Fruit fly (Drosophila melanogaster) Kc167 (cell line): ENCODE data around the gene CG43673.

Experiments
- Myc ChIP-seq: fragments of >200 bp; optimal IDR thresholded peaks from 2 replicates; lab custom pipeline; 2017; ENCODE audit warnings: missing external identifiers
- psq ChIP-seq: fragments of >200 bp; optimal IDR thresholded peaks from 2 replicates; lab custom pipeline; 2017; ENCODE audit warnings: missing external identifiers

DNA sequence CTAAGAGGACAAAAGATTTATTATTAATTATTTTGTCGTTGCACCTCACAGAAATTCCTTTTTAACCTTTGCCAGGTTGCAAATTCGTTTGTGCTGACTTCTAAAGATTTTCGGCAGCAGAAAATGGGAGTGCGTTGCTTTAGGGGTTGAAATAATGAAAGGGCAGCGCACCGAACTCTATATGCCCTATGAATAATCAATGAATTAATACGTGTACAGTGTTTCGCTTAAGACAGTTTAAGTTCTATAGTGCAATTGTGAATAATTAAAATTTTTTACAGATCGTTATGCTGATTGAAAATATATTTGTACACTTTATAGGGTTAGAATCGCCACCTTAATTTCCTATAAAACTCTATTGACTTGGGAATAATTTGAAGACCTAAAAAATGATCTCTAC lies 37.2 kb downstream of the CG43673 start:
- TF ChIP-seq Myc (lab: Kevin White, UChicago) (no peak), psq (lab: Kevin White, UChicago) (no peak)
